Worm (Caenorhabditis elegans) whole organism, L2 larva: ENCODE data around the gene lev-9.

Experiments
- C34F6.9 ChIP-seq: fragments of 150-350 bp; optimal IDR thresholded peaks from 2 replicates; lab custom pipeline; 2014; ENCODE audit warnings: missing biosample characterization, missing genetic modification characterization
- R02D3.7 ChIP-seq: fragments of 150-350 bp; optimal IDR thresholded peaks from 2 replicates; lab custom pipeline; 2014; ENCODE audit warnings: missing biosample characterization, missing genetic modification characterization
- Y55F3AM.14 ChIP-seq: fragments of 200-800 bp; sonication (Bioruptor generic); optimal IDR thresholded peaks from 2 replicates; lab custom pipeline; 2018; ENCODE audit warnings: mild to moderate bottlenecking, missing genetic modification characterization, missing compliant biosample characterization
- ZK546.5 ChIP-seq: sonication (generic microtip); optimal IDR thresholded peaks from 2 replicates; lab custom pipeline; 2017; ENCODE audit warnings: missing biosample characterization, missing genetic modification characterization
- alr-1 ChIP-seq: fragments of 150-350 bp; optimal IDR thresholded peaks from 2 replicates; lab custom pipeline; 2014; ENCODE audit warnings: missing biosample characterization, missing genetic modification characterization
- ama-1 ChIP-seq: fragments of 150-350 bp; optimal IDR thresholded peaks from 2 replicates; lab custom pipeline; 2018; ENCODE audit warnings: inconsistent platforms
- crh-2 ChIP-seq: sonication (generic microtip); optimal IDR thresholded peaks from 2 replicates; lab custom pipeline; 2017; ENCODE audit warnings: missing biosample characterization, missing genetic modification characterization
- elt-1 ChIP-seq: fragments of 150-350 bp; optimal IDR thresholded peaks from 2 replicates; lab custom pipeline; 2014; ENCODE audit warnings: missing biosample characterization, missing genetic modification characterization
- elt-3 ChIP-seq: sonication (generic microtip); optimal IDR thresholded peaks from 2 replicates; lab custom pipeline; 2017; ENCODE audit warnings: missing biosample characterization, missing genetic modification characterization
- lin-39 ChIP-seq: fragments of 150-350 bp; optimal IDR thresholded peaks from 2 replicates; lab custom pipeline; 2014; ENCODE audit warnings: missing biosample characterization, missing genetic modification reagents, missing genetic modification characterization
- mab-5 ChIP-seq: fragments of 150-350 bp; optimal IDR thresholded peaks from 2 replicates; lab custom pipeline; 2014; ENCODE audit warnings: missing biosample characterization, missing genetic modification characterization
- mbf-1 ChIP-seq: sonication (generic microtip); optimal IDR thresholded peaks from 2 replicates; lab custom pipeline; 2017; ENCODE audit warnings: missing biosample characterization, missing genetic modification characterization
- mdl-1 ChIP-seq, 2 experiments: fragments of 150-350 bp in 1 of 2; sonication (generic microtip) in 1 of 2; optimal IDR thresholded peaks; 2 replicates each; lab custom pipeline; 2017; ENCODE audit warnings: missing biosample characterization in 2 of 2, missing genetic modification characterization in 2 of 2
- nhr-11 ChIP-seq: fragments of 150-350 bp; optimal IDR thresholded peaks from 2 replicates; lab custom pipeline; 2014; ENCODE audit warnings: missing biosample characterization, missing genetic modification characterization
- nhr-129 ChIP-seq: fragments of 150-350 bp; optimal IDR thresholded peaks from 2 replicates; lab custom pipeline; 2014; ENCODE audit warnings: missing biosample characterization, missing genetic modification characterization
- nhr-21 ChIP-seq: fragments of 150-350 bp; optimal IDR thresholded peaks from 2 replicates; lab custom pipeline; 2014; ENCODE audit warnings: missing biosample characterization, missing genetic modification characterization
- nhr-237 ChIP-seq: fragments of 150-350 bp; optimal IDR thresholded peaks from 2 replicates; lab custom pipeline; 2014; ENCODE audit warnings: missing biosample characterization, missing genetic modification characterization
- nhr-6 ChIP-seq: fragments of 150-350 bp; optimal IDR thresholded peaks from 2 replicates; lab custom pipeline; 2014; ENCODE audit warnings: missing biosample characterization, missing genetic modification characterization
- nhr-77 ChIP-seq: fragments of 150-350 bp; optimal IDR thresholded peaks from 2 replicates; lab custom pipeline; 2014; ENCODE audit warnings: missing biosample characterization, missing genetic modification characterization
- peb-1 ChIP-seq: fragments of 150-350 bp; optimal IDR thresholded peaks from 2 replicates; lab custom pipeline; 2014; ENCODE audit warnings: missing biosample characterization, missing genetic modification characterization
- sem-4 ChIP-seq: fragments of 150-350 bp; optimal IDR thresholded peaks from 2 replicates; lab custom pipeline; 2014; ENCODE audit warnings: missing biosample characterization, missing genetic modification reagents, missing genetic modification characterization
- sma-3 ChIP-seq: sonication (generic microtip); optimal IDR thresholded peaks from 2 replicates; lab custom pipeline; 2016; ENCODE audit warnings: missing genetic modification reagents, missing genetic modification characterization, missing compliant biosample characterization
- sma-9 ChIP-seq, 2 experiments: fragments of 150-350 bp in 1 of 2; sonication (generic microtip) in 1 of 2; optimal IDR thresholded peaks; 2 replicates each; lab custom pipeline; 2014 to 2016; ENCODE audit warnings: missing genetic modification characterization in 2 of 2, mild to moderate bottlenecking in 1 of 2, missing biosample characterization in 1 of 2, missing compliant biosample characterization in 1 of 2, missing genetic modification reagents in 1 of 2, moderate library complexity in 1 of 2
- snpc-4 ChIP-seq: fragments of 150-350 bp; optimal IDR thresholded peaks from 2 replicates; lab custom pipeline; 2014; ENCODE audit warnings: missing biosample characterization, missing genetic modification characterization
- unc-39 ChIP-seq: fragments of 150-350 bp; optimal IDR thresholded peaks from 2 replicates; lab custom pipeline; 2014; ENCODE audit warnings: missing biosample characterization, missing genetic modification characterization
- unc-62 ChIP-seq: fragments of 150-350 bp; optimal IDR thresholded peaks from 2 replicates; lab custom pipeline; 2014; ENCODE audit warnings: missing biosample characterization, missing genetic modification reagents, missing genetic modification characterization
- zag-1 ChIP-seq: fragments of 150-350 bp; optimal IDR thresholded peaks from 2 replicates; lab custom pipeline; 2014; ENCODE audit warnings: missing biosample characterization, missing genetic modification characterization
- ztf-1 ChIP-seq: fragments of 200-800 bp; sonication (Bioruptor generic); conservative IDR thresholded peaks from 2 replicates; pipeline ENCODE4 v1.3.6; 2022; ENCODE audit warnings: missing genetic modification characterization, missing compliant biosample characterization
- ztf-4 ChIP-seq: fragments of 150-350 bp; optimal IDR thresholded peaks from 2 replicates; lab custom pipeline; 2014; ENCODE audit warnings: missing biosample characterization, missing genetic modification characterization

Gene lev-9

ce11 chrX:6238973-6239372 is 52.6 kb downstream of the lev-9 start, which contains the start of gene rml-3:
rml-3 (minus strand) TSS chrX:6239065.
- TF ChIP-seq elt-1 (peak; percentile 91), Y55F3AM.14 (GFP tag; lab: Kevin White, UChicago) (no peak), peb-1 (tag; lab: Kevin White, UChicago) (no peak), unc-39 (tag; lab: Kevin White, UChicago) (no peak), nhr-77 (no peak), mdl-1 (tag; optimal IDR thresholded peaks at IDR 0.05; lab: Kevin White, UChicago) (no peak), unc-62 (GFP tag; lab: Kevin White, UChicago) (no peak), mab-5 (tag; lab: Kevin White, UChicago) (no peak), C34F6.9 (tag; lab: Kevin White, UChicago) (no peak), sma-9 (GFP tag; optimal IDR thresholded peaks at IDR 0.05; lab: Kevin White, UChicago) (peak; percentile 52), sma-9 (tag; optimal IDR thresholded peaks at IDR 0.05; lab: Kevin White, UChicago) (no peak), alr-1 (no peak), ama-1 (lab: Kevin White, UChicago) (no peak), elt-3 (tag; lab: Kevin White, UChicago) (no peak)

ce11 chrX:6235443-6235842 is 56.1 kb downstream of the lev-9 start, which contains the start of gene hsp-43:
hsp-43 (minus strand) TSS chrX:6235543.
- TF ChIP-seq mbf-1 (tag; lab: Kevin White, UChicago) (no peak), snpc-4 (tag; lab: Kevin White, UChicago) (no peak), ztf-4 (tag; lab: Kevin White, UChicago) (no peak), sem-4 (no peak), nhr-21 (tag; lab: Kevin White, UChicago) (no peak), nhr-6 (tag; lab: Kevin White, UChicago) (no peak), unc-39 (tag; lab: Kevin White, UChicago) (no peak)

ce11 chrX:6232998-6233626 is 58.4 kb downstream of the lev-9 start, which contains the start of gene C14F11.4:
C14F11.4 (minus strand) TSS chrX:6233048.
- TF ChIP-seq nhr-11 (no peak), alr-1 (no peak), unc-39 (tag; lab: Kevin White, UChicago) (no peak), crh-2 (tag; lab: Kevin White, UChicago) (no peak), ama-1 (lab: Kevin White, UChicago) (no peak), nhr-237 (tag; lab: Kevin White, UChicago) (no peak), nhr-77 (no peak), sma-3 (GFP tag; lab: Kevin White, UChicago) (no peak), ztf-1 (GFP tag; lab: Robert Waterston, UW) (no peak), zag-1 (tag; lab: Kevin White, UChicago) (no peak), nhr-6 (tag; lab: Kevin White, UChicago) (no peak), nhr-129 (tag; lab: Kevin White, UChicago) (no peak), ZK546.5 (tag; lab: Kevin White, UChicago) (no peak), mbf-1 (tag; lab: Kevin White, UChicago) (no peak), R02D3.7 (tag; lab: Kevin White, UChicago) (no peak), nhr-21 (tag; lab: Kevin White, UChicago) (no peak), lin-39 (tag; lab: Kevin White, UChicago) (no peak)
